Worm (Caenorhabditis elegans): ENCODE measurements around the gene C09B7.2.

The C09B7.2 gene

DNA sequence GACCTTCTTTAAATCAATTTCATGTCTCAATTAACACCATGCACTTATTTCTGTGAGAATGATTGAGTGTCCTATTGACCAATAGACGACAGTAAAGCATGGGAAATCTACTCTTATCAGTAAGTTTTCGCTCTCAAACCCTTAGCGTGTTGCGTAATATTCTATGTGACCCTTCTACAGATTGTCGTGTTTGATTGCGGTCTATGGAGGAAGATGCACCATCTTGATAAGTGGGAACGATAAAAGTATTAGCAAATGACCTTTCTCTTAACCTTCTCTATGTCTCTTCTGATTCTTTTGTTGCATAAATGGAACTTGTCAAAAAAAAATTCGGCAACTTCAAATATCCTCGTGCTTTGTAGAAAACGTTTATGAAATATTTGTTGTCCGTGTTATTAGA is 36.0 kb downstream of the C09B7.2 start:
- TF ChIP-seq ceh-36 (tag; optimal IDR thresholded peaks at IDR 0.05) (no peak), ets-7 (tag; optimal IDR thresholded peaks at IDR 0.05) (no peak)

DNA sequence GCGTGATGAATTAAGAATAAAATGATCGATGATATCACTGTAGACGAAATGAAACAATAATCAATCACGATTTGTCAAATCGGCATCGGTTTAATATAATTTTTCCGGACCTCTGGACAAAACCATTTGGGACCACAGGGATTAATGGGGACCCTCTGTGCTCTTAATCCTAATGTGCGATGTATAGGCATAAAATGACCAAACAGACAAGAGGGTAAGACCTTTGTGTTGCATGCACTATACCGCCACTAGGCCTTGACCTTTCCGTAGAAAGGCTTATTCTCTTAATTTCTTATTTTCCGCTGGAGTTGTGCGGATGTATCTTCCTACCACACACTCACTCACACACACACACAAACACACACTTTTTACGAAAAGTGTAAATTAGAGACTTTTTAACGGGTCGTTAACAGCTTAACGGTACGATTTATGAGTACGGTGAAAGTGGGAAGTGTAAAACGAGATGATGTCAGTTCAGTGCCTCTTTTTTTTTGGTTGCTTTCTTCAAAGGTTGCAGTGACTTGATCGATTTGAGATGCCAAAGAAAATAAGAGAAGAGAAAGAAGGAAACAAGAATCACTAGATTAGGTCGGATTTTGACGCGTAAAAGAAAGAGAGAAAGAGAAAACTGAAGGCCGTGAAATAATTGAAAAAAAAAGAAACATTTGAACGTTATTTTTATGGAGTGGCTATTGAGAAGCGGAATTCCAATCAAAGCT is 37.0 kb downstream of the C09B7.2 start:
- TF ChIP-seq ceh-36 (tag; optimal IDR thresholded peaks at IDR 0.05) (peak; percentile 82), scrt-1 (GFP tag; IDR thresholded peaks at IDR 0.05) (no peak)

DNA sequence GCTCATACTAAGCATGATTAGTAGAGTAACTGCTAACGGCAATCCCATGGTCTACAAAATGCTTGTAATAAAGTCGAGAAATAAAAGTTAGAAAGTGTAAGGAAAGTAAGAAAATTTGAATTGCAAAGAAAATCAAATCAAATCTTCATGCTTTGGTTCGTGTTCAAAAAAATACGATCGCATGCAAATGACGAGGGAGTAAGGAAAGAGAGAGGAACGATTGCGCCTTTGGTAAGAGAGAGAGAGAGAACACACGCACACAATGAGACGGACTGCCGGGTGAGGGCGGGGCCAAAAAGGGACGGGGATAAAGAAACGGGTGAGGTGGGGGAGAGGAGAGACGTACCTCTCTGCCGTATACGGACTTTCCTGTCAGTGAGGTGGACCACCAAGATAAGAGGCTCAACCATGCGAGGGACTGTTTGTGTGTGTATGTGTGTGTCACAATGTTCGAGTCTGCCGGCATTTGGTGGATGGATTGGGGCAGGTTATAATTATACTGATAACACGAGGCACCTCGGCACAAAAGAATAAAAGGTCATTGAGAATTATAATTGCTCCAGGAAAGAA is 38.0 kb downstream of the C09B7.2 start, which contains the start of gene igcm-3:
Gene igcm-3, minus strand, starts transcription at position 51 of the 570 bp plus-strand sequence.
- TF ChIP-seq hmg-4 (GFP tag; optimal IDR thresholded peaks at IDR 0.05) (peak; percentile 76), sea-1 (GFP tag; conservative IDR thresholded peaks at IDR 0.05) (no peak), B0310.2 (tag; optimal IDR thresholded peaks at IDR 0.05) (peak; percentile 20), ama-1 (optimal IDR thresholded peaks at IDR 0.05) (no peak), hmbx-1 (tag; optimal IDR thresholded peaks at IDR 0.05) (no peak), tra-4 (tag; optimal IDR thresholded peaks at IDR 0.05) (no peak), scrt-1 (GFP tag; IDR thresholded peaks at IDR 0.05) (no peak), pes-1 (GFP tag; IDR thresholded peaks at IDR 0.05) (no peak), aly-1 (tag; optimal IDR thresholded peaks at IDR 0.05) (no peak), ets-7 (tag; optimal IDR thresholded peaks at IDR 0.05) (no peak), tbx-37 (GFP tag; conservative IDR thresholded peaks at IDR 0.05) (no peak), F13C5.2 (tag; optimal IDR thresholded peaks at IDR 0.05) (peak; percentile 21)

DNA sequence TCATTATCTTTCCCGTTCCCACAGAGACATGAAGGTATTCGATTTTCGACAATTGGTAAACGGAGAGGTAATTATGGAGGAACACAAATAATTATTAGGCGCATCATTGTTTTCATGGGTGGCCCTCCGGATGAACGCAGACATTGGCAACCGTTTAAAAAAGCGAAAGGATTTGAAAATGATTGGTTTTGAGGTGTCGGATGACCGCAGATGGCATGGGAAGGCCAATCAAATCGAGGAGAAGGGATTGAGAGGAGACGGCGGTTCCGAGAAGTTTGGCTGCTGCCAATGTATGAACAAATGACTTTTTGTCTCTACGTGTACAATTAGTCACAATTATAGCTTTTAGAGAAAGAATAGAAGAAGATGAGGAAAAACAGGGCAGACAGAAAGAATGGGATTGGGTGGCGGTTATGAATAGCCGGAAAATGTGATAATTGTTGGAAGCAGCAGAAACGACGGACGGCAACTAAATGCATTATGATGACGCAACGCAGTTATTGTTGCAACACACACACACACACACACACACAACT is 39.6 kb downstream of the C09B7.2 start:
- peak; percentile 32 for TF ChIP-seq ets-7 (tag; optimal IDR thresholded peaks at IDR 0.05)
- no peak for TF ChIP-seq aly-1 (tag; optimal IDR thresholded peaks at IDR 0.05)

DNA sequence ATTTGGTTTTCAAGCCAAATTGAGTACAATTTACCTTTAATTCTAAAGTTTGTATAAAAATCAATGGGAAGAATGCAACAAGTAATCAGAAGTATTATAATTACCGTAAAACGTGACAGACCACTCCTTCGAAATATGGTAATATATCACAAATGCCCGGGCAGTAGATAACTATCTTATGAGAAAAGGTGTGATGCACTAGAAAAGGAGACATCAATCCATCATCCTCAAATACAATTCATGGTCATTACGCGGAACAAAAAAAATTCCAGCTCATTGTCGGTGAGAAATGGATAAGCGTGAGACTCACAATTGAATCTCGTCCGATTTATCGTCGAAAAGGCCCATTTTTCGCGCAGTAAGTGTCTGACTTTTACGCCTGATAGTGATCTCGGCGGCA is 41.3 kb downstream of the C09B7.2 start:
- TF ChIP-seq tra-4 (tag; optimal IDR thresholded peaks at IDR 0.05) (no peak), aly-1 (tag; optimal IDR thresholded peaks at IDR 0.05) (no peak), hnd-1 (tag; optimal IDR thresholded peaks at IDR 0.05) (no peak), ceh-36 (tag; optimal IDR thresholded peaks at IDR 0.05) (no peak), tbx-37 (GFP tag; conservative IDR thresholded peaks at IDR 0.05) (no peak), pes-1 (GFP tag; IDR thresholded peaks at IDR 0.05) (no peak), F13C5.2 (tag; optimal IDR thresholded peaks at IDR 0.05) (no peak), sea-1 (GFP tag; conservative IDR thresholded peaks at IDR 0.05) (no peak), hmbx-1 (tag; optimal IDR thresholded peaks at IDR 0.05) (no peak), ets-7 (tag; optimal IDR thresholded peaks at IDR 0.05) (no peak)

DNA sequence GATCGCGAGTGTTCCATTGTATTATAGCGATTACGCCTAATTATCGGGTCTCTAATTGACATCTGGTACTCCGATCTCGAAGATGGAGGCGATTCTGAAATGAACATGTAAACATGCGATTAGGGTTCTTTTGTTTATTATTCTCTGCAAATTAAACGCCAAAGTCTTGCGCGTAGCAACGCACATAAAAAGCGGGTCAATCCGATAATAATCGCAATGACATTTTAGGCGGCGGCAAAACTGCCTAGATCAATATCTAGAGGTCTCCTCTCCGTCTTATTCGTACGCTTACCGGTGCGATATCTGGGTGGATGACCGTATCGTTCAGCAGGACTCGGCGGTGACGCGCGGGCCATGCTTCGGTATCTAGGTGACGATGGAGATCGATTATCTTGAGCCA is 45.1 kb downstream of the C09B7.2 start:
- no peak for TF ChIP-seq tbx-37 (GFP tag; conservative IDR thresholded peaks at IDR 0.05)
- no peak for TF ChIP-seq hmg-4 (GFP tag; optimal IDR thresholded peaks at IDR 0.05)
- no peak for TF ChIP-seq ets-7 (tag; optimal IDR thresholded peaks at IDR 0.05)
- no peak for TF ChIP-seq ceh-13 (GFP tag; optimal IDR thresholded peaks at IDR 0.05)

Data from whole organism, early embryonic.